Worm (Caenorhabditis elegans): ENCODE measurements around the gene srh-1.

DNA sequence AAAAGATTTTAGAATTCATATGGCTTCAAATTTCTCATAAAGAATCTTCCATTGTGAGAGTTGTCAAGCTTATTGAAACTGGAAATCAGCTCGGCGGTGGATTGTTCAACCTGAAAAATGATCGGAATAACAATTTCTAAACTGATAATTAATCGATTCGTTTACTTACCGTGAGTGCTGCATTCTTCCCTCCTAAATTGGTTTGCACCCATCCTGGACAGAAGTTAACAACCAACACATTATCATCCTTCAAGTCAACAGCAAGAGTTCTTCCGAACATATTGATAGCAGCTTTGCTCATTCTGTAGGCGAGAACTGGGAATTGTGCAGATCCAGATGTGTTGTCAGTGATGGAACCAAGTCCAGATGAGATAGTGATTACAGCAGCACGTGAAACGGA lies 29.5 kb downstream of the srh-1 start:
- no peak for TF ChIP-seq lin-29 (GFP tag; IDR thresholded peaks at IDR 0.05)
- TF ChIP-seq ceh-82 (tag; optimal IDR thresholded peaks at IDR 0.05): no peak
- no peak for TF ChIP-seq ztf-11 (tag; optimal IDR thresholded peaks at IDR 0.05)
- TF ChIP-seq lin-15B (tag; optimal IDR thresholded peaks at IDR 0.05): no peak
- TF ChIP-seq arid-1 (GFP tag; conservative IDR thresholded peaks at IDR 0.05): no peak

All from whole organism, L4 larva.